Worm (Caenorhabditis elegans): ENCODE measurements around the gene ceh-16.
A peak's percentile ranks its signal among the peaks of the same experiment; 100 is the strongest.

Gene ceh-16

ce11 chrIII:8577534-8577933 is 45.0 kb upstream of the ceh-16 start:
- TF ChIP-seq fkh-10 (GFP tag; optimal IDR thresholded peaks at IDR 0.05) (no peak), madf-2 (tag; optimal IDR thresholded peaks at IDR 0.05) (no peak), unc-86 (tag; optimal IDR thresholded peaks at IDR 0.05) (no peak), ceh-34 (tag; optimal IDR thresholded peaks at IDR 0.05) (no peak), sox-2 (GFP tag; IDR thresholded peaks at IDR 0.05) (no peak), ceh-22 (tag; optimal IDR thresholded peaks at IDR 0.05) (no peak), dve-1 (tag; optimal IDR thresholded peaks at IDR 0.05) (no peak), elt-2 (tag; optimal IDR thresholded peaks at IDR 0.05) (no peak), sox-4 (tag; optimal IDR thresholded peaks at IDR 0.05) (no peak), pha-4 (tag; optimal IDR thresholded peaks at IDR 0.05) (no peak), tbx-7 (tag; optimal IDR thresholded peaks at IDR 0.05) (no peak), K09A11.1 (tag; optimal IDR thresholded peaks at IDR 0.05; ENCODE audit: insufficient read depth) (no peak)

- no peak for TF ChIP-seq ttx-3 (tag; optimal IDR thresholded peaks at IDR 0.05)
- no peak for TF ChIP-seq nfya-1 (tag; optimal IDR thresholded peaks at IDR 0.05)
- no peak for TF ChIP-seq ceh-14 (tag; optimal IDR thresholded peaks at IDR 0.05)
- TF ChIP-seq unc-42 (tag; optimal IDR thresholded peaks at IDR 0.05), result no peak
- TF ChIP-seq sox-2 (GFP tag; IDR thresholded peaks at IDR 0.05), result no peak
- TF ChIP-seq ceh-9 (tag; optimal IDR thresholded peaks at IDR 0.05), result no peak
- no peak for TF ChIP-seq dmd-4 (tag; optimal IDR thresholded peaks at IDR 0.05; ENCODE audit: borderline replicate concordance)
- TF ChIP-seq elt-2 (tag; optimal IDR thresholded peaks at IDR 0.05), result no peak
- TF ChIP-seq npax-4 (tag; optimal IDR thresholded peaks at IDR 0.05), result no peak
- TF ChIP-seq fkh-10 (GFP tag; optimal IDR thresholded peaks at IDR 0.05), result no peak
- TF ChIP-seq elt-4 (tag; optimal IDR thresholded peaks at IDR 0.05), result no peak
- no peak for TF ChIP-seq nhr-11 (tag; optimal IDR thresholded peaks at IDR 0.05)
- no peak for TF ChIP-seq ceh-2 (tag; optimal IDR thresholded peaks at IDR 0.05)
- no peak for TF ChIP-seq ceh-30 (tag; optimal IDR thresholded peaks at IDR 0.05)
- no peak for TF ChIP-seq pag-3 (tag; optimal IDR thresholded peaks at IDR 0.05; ENCODE audit: borderline replicate concordance)
- no peak for TF ChIP-seq dve-1 (tag; optimal IDR thresholded peaks at IDR 0.05)
Observed at ce11 chrIII:8578381-8578780, 44.2 kb upstream of the ceh-16 start.

DNA sequence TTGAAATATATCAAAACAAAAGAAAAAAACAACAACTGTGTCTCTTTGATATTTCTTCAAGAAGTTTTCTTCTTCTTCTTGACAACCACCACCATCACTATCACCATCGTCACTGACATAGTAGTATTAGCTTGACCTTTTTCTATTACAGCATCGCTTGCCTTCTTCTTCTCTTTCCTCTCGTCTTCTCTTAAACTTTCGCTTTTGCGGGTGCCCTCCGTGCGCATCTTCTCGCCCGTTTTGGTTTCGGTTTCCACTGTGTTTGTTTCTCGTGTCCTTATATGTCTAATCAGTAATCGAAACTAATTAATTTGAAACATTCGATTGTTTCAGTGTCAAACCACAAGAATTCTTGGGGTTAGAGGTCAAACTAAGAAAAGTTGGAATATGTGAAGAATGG is 43.2 kb upstream of the ceh-16 start:
- TF ChIP-seq elt-4 (tag; optimal IDR thresholded peaks at IDR 0.05) (no peak), unc-3 (GFP tag; conservative IDR thresholded peaks at IDR 0.05) (no peak), unc-3 (tag; optimal IDR thresholded peaks at IDR 0.05) (no peak), sdc-2 (tag; optimal IDR thresholded peaks at IDR 0.05) (no peak), gmeb-2 (tag; optimal IDR thresholded peaks at IDR 0.05) (no peak), unc-86 (tag; optimal IDR thresholded peaks at IDR 0.05) (no peak)

DNA sequence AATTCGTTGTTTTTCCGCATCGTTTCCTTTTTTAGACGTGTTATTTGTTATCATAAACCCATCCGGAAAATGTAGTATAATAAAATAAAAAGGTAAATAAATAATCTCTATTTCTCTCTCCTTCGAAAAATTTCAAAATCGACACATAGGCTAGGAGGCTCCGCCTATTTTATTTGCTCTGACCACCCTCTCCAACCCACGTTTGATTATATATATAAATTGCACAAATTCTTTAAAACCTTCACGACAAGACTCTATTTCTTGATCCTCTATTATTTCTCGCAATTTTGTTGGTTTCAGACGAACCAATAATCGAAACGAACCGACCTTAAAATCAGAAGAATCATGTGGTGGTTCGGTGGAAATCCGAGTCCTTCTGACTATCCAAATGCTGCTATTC is 41.7 kb upstream of the ceh-16 start, which contains the start of gene doxa-1:
doxa-1 (plus strand) TSS at position 301 of the 400 bp plus-strand sequence.
- TF ChIP-seq ceh-31 (tag; optimal IDR thresholded peaks at IDR 0.05), result no peak
- TF ChIP-seq sox-4 (tag; optimal IDR thresholded peaks at IDR 0.05), result no peak
- TF ChIP-seq pros-1 (tag; optimal IDR thresholded peaks at IDR 0.05), result no peak
- TF ChIP-seq pha-2 (tag; optimal IDR thresholded peaks at IDR 0.05), result no peak
- TF ChIP-seq madf-2 (tag; optimal IDR thresholded peaks at IDR 0.05), result no peak
- TF ChIP-seq ceh-22 (tag; optimal IDR thresholded peaks at IDR 0.05), result no peak

DNA sequence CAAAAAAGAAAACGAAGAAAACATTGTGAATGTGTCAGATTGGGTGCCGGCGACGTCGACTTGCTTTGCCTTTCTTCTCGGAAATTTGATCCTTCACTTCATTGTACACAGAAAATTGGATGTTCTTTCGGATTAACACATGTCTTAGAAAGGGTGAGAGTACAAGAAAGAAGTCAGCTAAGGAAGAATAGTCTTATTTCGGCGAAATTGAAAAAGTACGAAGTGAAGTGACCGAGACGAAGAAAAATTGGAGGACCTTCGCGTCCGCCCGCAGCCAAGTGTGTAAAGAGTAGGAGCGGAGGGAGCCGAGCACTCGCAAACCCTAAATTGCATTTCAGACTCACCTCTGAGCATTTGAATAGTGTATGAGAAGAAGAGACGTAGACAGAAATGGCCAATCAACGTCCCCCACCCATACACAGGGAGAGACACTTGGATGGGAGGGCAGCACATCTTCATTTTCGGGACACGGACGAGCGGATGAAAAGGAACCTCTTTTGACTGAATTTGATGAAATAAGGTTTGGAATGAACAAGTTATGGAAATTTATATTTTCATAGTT is 33.9 kb upstream of the ceh-16 start, which contains the start of gene glr-1:
glr-1 (minus strand) TSS at position 51 of the 562 bp plus-strand sequence.
- TF ChIP-seq ceh-9 (tag; optimal IDR thresholded peaks at IDR 0.05), result no peak
- peak; percentile 7 for TF ChIP-seq ceh-31 (tag; optimal IDR thresholded peaks at IDR 0.05)
- no peak for TF ChIP-seq madf-2 (tag; optimal IDR thresholded peaks at IDR 0.05)
- TF ChIP-seq fkh-10 (GFP tag; optimal IDR thresholded peaks at IDR 0.05), result peak; percentile 27
- TF ChIP-seq tbx-2 (tag; optimal IDR thresholded peaks at IDR 0.05), result peak; percentile 19
- peak; percentile 35 for TF ChIP-seq lim-6 (tag; optimal IDR thresholded peaks at IDR 0.05)
- TF ChIP-seq unc-42 (tag; optimal IDR thresholded peaks at IDR 0.05), result peak; percentile 95
- TF ChIP-seq nfya-1 (tag; optimal IDR thresholded peaks at IDR 0.05), result peak; percentile 35
